Worm (Caenorhabditis elegans) whole organism, L4/young adult: ENCODE data around the gene W03H9.2.

Experiments used
- W03F9.2 ChIP-seq: fragments of 150-350 bp; optimal IDR thresholded peaks from 2 replicates; lab custom pipeline; 2014; ENCODE audit warnings: missing biosample characterization, missing genetic modification characterization
- him-1 ChIP-seq: sonication (generic microtip); optimal IDR thresholded peaks from 2 replicates; lab custom pipeline; 2016; ENCODE audit warnings: missing genotype, missing genetic modification reagents, missing genetic modification characterization, missing compliant biosample characterization

DNA sequence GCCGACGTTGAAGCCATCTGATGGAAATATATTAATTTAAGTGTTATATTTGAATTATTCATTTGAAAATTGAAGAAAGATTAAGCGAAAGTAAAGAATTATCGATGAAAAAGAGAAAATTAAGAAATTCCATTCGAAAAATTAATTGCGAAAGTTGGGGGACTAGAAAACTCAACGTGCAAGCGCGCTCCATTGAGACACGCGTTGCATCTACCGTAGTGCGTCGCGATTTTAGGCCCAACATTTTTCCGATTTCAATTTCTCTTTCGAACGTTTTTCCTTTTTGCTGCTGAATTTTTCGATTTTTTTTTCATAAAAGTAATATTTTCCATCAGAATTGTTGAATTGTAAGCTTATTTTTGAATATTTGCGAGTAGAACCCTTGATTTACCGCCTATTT lies 10.7 kb upstream of the W03H9.2 start, which contains the start of gene Y48B6A.1:
- peak; percentile 75 for TF ChIP-seq him-1
- TF ChIP-seq W03F9.2 (tag; lab: Kevin White, UChicago), result peak; percentile 97
